Worm (Caenorhabditis elegans) whole organism, mixed stage, embryonic: ENCODE data around the gene K07E8.6.

Source experiments
- M03D4.4 ChIP-seq: sonication (generic microtip); optimal IDR thresholded peaks from 2 replicates; lab custom pipeline; 2017; ENCODE audit warnings: mild to moderate bottlenecking, missing genetic modification characterization, missing compliant biosample characterization
- bed-3 ChIP-seq: fragments of 200-800 bp; sonication (Bioruptor generic); optimal IDR thresholded peaks from 3 replicates; lab custom pipeline; 2018; ENCODE audit warnings: mild to moderate bottlenecking, missing genetic modification characterization, moderate library complexity, missing compliant biosample characterization
- blmp-1 ChIP-seq: fragments of 150-350 bp; optimal IDR thresholded peaks from 2 replicates; lab custom pipeline; 2014; ENCODE audit warnings: missing biosample characterization, missing genetic modification characterization
- ceh-39 ChIP-seq: fragments of 150-350 bp; optimal IDR thresholded peaks from 2 replicates; lab custom pipeline; 2014; ENCODE audit warnings: missing biosample characterization, missing genetic modification characterization
- ceh-83 ChIP-seq: fragments of 200-800 bp; sonication (Bioruptor generic); optimal IDR thresholded peaks from 2 replicates; lab custom pipeline; 2018; ENCODE audit warnings: mild to moderate bottlenecking, missing genetic modification characterization, missing compliant biosample characterization
- ces-1 ChIP-seq: fragments of 150-350 bp; optimal IDR thresholded peaks from 2 replicates; lab custom pipeline; 2014; ENCODE audit warnings: missing biosample characterization, missing genetic modification reagents, missing genetic modification characterization
- cnd-1 ChIP-seq: fragments of 200-800 bp; sonication (Bioruptor generic); optimal IDR thresholded peaks from 2 replicates; lab custom pipeline; 2018; ENCODE audit warnings: mild to moderate bottlenecking, missing genetic modification characterization, missing compliant biosample characterization
- drap-1 ChIP-seq: fragments of 200-800 bp; sonication (Bioruptor generic); optimal IDR thresholded peaks from 3 replicates; lab custom pipeline; 2018; ENCODE audit warnings: mild to moderate bottlenecking, missing genetic modification characterization, missing compliant biosample characterization
- elt-3 ChIP-seq: fragments of 150-350 bp; optimal IDR thresholded peaks from 2 replicates; lab custom pipeline; 2014; ENCODE audit warnings: missing biosample characterization, missing genetic modification characterization
- flh-1 ChIP-seq: fragments of 200-800 bp; sonication (Bioruptor generic); optimal IDR thresholded peaks from 2 replicates; lab custom pipeline; 2018; ENCODE audit warnings: mild to moderate bottlenecking, missing genetic modification characterization, moderate library complexity, missing compliant biosample characterization
- ham-2 ChIP-seq: fragments of 200-800 bp; sonication (Bioruptor generic); optimal IDR thresholded peaks from 2 replicates; lab custom pipeline; 2018; ENCODE audit warnings: mild to moderate bottlenecking, missing genetic modification characterization, missing compliant biosample characterization
- lin-13 ChIP-seq: fragments of 150-350 bp; optimal IDR thresholded peaks from 2 replicates; lab custom pipeline; 2014; ENCODE audit warnings: missing biosample characterization, missing genetic modification characterization
- lin-32 ChIP-seq: fragments of 200-800 bp; sonication (Bioruptor generic); optimal IDR thresholded peaks from 2 replicates; lab custom pipeline; 2018; ENCODE audit warnings: mild to moderate bottlenecking, missing genetic modification characterization, missing compliant biosample characterization
- lsy-2 ChIP-seq: fragments of 150-350 bp; optimal IDR thresholded peaks from 2 replicates; lab custom pipeline; 2014; ENCODE audit warnings: missing biosample characterization, missing genetic modification characterization
- mep-1 ChIP-seq: fragments of 150-350 bp; optimal IDR thresholded peaks from 2 replicates; lab custom pipeline; 2017; ENCODE audit warnings: missing biosample characterization, missing genetic modification reagents, missing genetic modification characterization, inconsistent platforms
- nhr-12 ChIP-seq: fragments of 150-350 bp; optimal IDR thresholded peaks from 2 replicates; lab custom pipeline; 2014; ENCODE audit warnings: missing biosample characterization, missing genetic modification characterization
- nhr-2 ChIP-seq: fragments of 150-350 bp; optimal IDR thresholded peaks from 2 replicates; lab custom pipeline; 2014; ENCODE audit warnings: missing biosample characterization, missing genetic modification characterization
- nhr-237 ChIP-seq: fragments of 150-350 bp; optimal IDR thresholded peaks from 2 replicates; lab custom pipeline; 2014; ENCODE audit warnings: missing biosample characterization, missing genetic modification characterization
- nhr-28 ChIP-seq: fragments of 150-350 bp; optimal IDR thresholded peaks from 2 replicates; lab custom pipeline; 2014; ENCODE audit warnings: missing biosample characterization, missing genetic modification characterization
- nhr-76 ChIP-seq: sonication (generic microtip); optimal IDR thresholded peaks from 2 replicates; lab custom pipeline; 2017; ENCODE audit warnings: missing biosample characterization, missing genetic modification characterization
- pha-4 ChIP-seq: fragments of 150-350 bp; optimal IDR thresholded peaks from 2 replicates; lab custom pipeline; 2018; ENCODE audit warnings: missing biosample characterization, missing genetic modification reagents, missing genetic modification characterization
- snpc-4 ChIP-seq: fragments of 150-350 bp; optimal IDR thresholded peaks from 2 replicates; lab custom pipeline; 2014; ENCODE audit warnings: missing biosample characterization, missing genetic modification characterization
- sptf-1 ChIP-seq: sonication (generic microtip); optimal IDR thresholded peaks from 2 replicates; lab custom pipeline; 2017; ENCODE audit warnings: mild to moderate bottlenecking, missing genetic modification characterization, moderate library complexity, missing compliant biosample characterization
- tbx-8 ChIP-seq: fragments of 200-800 bp; sonication (Bioruptor generic); optimal IDR thresholded peaks from 2 replicates; lab custom pipeline; 2018; ENCODE audit warnings: mild to moderate bottlenecking, missing genetic modification characterization, moderate library complexity, missing compliant biosample characterization
- unc-62 ChIP-seq: fragments of 150-350 bp; optimal IDR thresholded peaks from 2 replicates; lab custom pipeline; 2014; ENCODE audit warnings: missing biosample characterization, missing genetic modification reagents, missing genetic modification characterization
- zip-8 ChIP-seq: fragments of 150-350 bp; optimal IDR thresholded peaks from 2 replicates; lab custom pipeline; 2014; ENCODE audit warnings: missing biosample characterization, missing genetic modification characterization

K07E8.6 gene

DNA sequence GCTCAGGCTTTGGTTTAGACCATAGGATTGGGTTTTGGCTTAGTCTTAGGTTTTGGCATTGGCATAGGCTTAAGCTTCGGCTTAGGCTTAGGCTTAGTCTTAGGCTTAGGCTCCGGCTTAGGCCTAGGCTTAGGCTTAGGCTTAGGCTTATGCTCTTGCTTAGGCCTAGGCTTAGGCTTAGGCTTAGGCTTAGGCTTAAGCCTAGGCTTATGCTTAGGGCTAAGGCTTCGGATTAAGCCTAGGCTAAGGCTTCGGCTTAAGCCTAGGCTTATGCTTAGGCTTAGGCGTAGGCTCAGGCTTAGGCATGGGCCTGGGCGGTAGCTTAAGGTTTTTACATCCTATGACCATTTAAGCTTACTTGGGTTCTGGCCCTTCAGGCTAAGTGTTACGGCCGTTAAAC, 12.0 kb upstream of the K07E8.6 start:
- TF ChIP-seq nhr-28 (tag; lab: Kevin White, UChicago) (no peak), ham-2 (GFP tag; lab: Kevin White, UChicago) (peak; percentile 35)

ce11 chrII:650321-651005, 11.1 kb upstream of the K07E8.6 start, which contains the start of the genes K07E8.7 and frpr-14:
Gene K07E8.7, minus strand, starts transcription at chrII:650367.
Gene frpr-14, plus strand, starts transcription at chrII:650955.
- TF ChIP-seq nhr-76 (tag; lab: Kevin White, UChicago) = no peak
- peak; percentile 28 for TF ChIP-seq lsy-2
- peak; percentile 33 for TF ChIP-seq ces-1 (GFP tag; lab: Kevin White, UChicago)
- TF ChIP-seq, all 35 proteins: peak for 2

- TF ChIP-seq drap-1 (GFP tag; lab: Kevin White, UChicago) (no peak), ham-2 (GFP tag; lab: Kevin White, UChicago) (peak; percentile 9)
Observed at ce11 chrII:643733-644132, 4.4 kb upstream of the K07E8.6 start.

- TF ChIP-seq blmp-1 = no peak
- no peak for TF ChIP-seq ham-2 (GFP tag; lab: Kevin White, UChicago)
- no peak for TF ChIP-seq snpc-4 (tag; lab: Kevin White, UChicago)
- no peak for TF ChIP-seq flh-1 (GFP tag; lab: Kevin White, UChicago)
- TF ChIP-seq lin-13 (tag; lab: Kevin White, UChicago) = no peak
- TF ChIP-seq nhr-2 = no peak
- no peak for TF ChIP-seq nhr-12 (tag; lab: Kevin White, UChicago)
- TF ChIP-seq tbx-8 = no peak
- TF ChIP-seq nhr-28 (tag; lab: Kevin White, UChicago) = no peak
- no peak for TF ChIP-seq unc-62 (GFP tag; lab: Kevin White, UChicago)
- no peak for TF ChIP-seq zip-8 (tag; lab: Kevin White, UChicago)
- TF ChIP-seq sptf-1 (tag; lab: Kevin White, UChicago) = no peak
- no peak for TF ChIP-seq ces-1 (GFP tag; lab: Kevin White, UChicago)
- no peak for TF ChIP-seq lsy-2
- TF ChIP-seq pha-4 (tag; lab: Kevin White, UChicago) = no peak
- no peak for TF ChIP-seq bed-3 (GFP tag; lab: Kevin White, UChicago)
Observed at ce11 chrII:633984-634383, 5.4 kb downstream of the K07E8.6 start, which contains the start of gene T04B8.1. Gene T04B8.1, plus strand, starts transcription at chrII:634284.

DNA sequence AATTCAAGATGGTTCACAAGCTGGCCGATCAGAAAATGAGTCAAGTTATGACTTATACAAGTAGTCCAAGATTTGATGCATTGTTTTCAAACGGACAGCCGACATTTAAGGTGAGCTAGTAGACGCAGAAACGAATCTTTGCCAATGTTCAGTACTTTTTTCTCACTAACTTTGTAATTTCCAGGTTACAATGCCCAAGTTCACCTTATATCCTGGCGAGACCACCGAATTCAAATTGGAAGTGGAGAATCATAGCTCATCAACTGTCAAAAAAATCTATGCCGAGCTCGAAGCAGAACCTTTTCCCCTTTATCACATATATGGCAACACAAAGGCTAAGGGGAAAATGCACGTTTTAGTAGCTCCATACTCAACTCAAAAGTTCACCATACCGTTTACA, 11.5 kb downstream of the K07E8.6 start:
- no peak for TF ChIP-seq elt-3 (tag; lab: Kevin White, UChicago)
- no peak for TF ChIP-seq blmp-1
- no peak for TF ChIP-seq M03D4.4 (tag; lab: Kevin White, UChicago)
- no peak for TF ChIP-seq ceh-83 (GFP tag; lab: Kevin White, UChicago)
- TF ChIP-seq lin-32 (GFP tag; lab: Kevin White, UChicago) = no peak
- no peak for TF ChIP-seq tbx-8
- no peak for TF ChIP-seq nhr-237 (tag; lab: Kevin White, UChicago)
- no peak for TF ChIP-seq flh-1 (GFP tag; lab: Kevin White, UChicago)
- no peak for TF ChIP-seq ces-1 (GFP tag; lab: Kevin White, UChicago)

DNA sequence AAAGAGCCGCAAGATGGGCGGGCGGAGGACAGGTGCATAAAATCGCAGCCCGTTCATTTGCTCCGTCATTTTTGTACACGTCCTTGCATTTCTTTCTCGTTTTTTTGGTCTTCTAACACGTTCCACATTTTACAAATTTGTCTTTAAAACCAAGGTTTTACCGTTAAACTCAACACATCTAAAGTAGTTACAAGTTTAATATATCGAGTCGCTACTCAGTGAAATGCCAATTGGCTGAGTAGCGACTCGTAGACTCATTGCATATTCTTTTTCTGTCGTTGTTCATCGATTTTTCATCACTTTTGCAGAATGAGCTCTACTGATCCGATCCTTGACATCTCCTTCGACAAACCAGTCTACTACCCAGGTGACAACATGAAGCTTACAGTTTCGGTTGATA, 12.2 kb downstream of the K07E8.6 start, which contains the start of gene arrd-1:
arrd-1 (plus strand) TSS at position 301 of the 400 bp plus-strand sequence.
- TF ChIP-seq cnd-1 (tag; lab: Kevin White, UChicago) (no peak), ceh-39 (tag; lab: Kevin White, UChicago) (no peak), drap-1 (GFP tag; lab: Kevin White, UChicago) (no peak)

DNA sequence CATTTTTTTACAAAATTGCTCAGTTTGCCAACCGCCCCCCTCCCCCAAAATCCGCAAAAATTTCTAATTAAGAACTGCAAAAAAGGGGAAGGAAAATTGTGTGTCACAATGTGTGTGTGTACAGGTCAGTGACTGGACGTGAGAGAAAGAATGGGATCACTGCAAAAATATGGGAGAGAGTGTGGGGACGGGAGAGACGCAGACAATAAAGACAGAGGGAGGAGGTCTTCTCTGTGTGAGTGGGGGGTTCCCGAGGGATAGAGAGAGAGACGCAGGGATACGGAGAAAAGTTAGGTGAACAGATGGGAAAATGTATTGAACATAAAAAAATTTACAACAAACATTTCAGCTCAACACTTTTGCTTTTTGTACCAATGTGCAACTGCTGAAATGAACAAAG, 13.4 kb downstream of the K07E8.6 start:
- peak; percentile 42 for TF ChIP-seq unc-62 (GFP tag; lab: Kevin White, UChicago)
- TF ChIP-seq ceh-39 (tag; lab: Kevin White, UChicago) = peak; percentile 13
- no peak for TF ChIP-seq ham-2 (GFP tag; lab: Kevin White, UChicago)
- peak; percentile 6 for TF ChIP-seq lin-13 (tag; lab: Kevin White, UChicago)
- peak; percentile 90 for TF ChIP-seq nhr-2
- TF ChIP-seq nhr-28 (tag; lab: Kevin White, UChicago) = no peak
- TF ChIP-seq mep-1 (tag; lab: Kevin White, UChicago) = peak; percentile 53
